Worm (Caenorhabditis elegans): ENCODE results near the gene C25E10.5.

- TF ChIP-seq pha-4 (tag; optimal IDR thresholded peaks at IDR 0.05) (no peak), blmp-1 (tag; optimal IDR thresholded peaks at IDR 0.05) (no peak), nhr-237 (tag; optimal IDR thresholded peaks at IDR 0.05) (no peak), ceh-83 (GFP tag; optimal IDR thresholded peaks at IDR 0.05) (no peak), lsy-2 (tag; optimal IDR thresholded peaks at IDR 0.05) (no peak)
Observed at ce11 chrV:9053235-9053634, 22.9 kb downstream of the C25E10.5 start.
